Fruit fly (Drosophila melanogaster): ENCODE results near the gene CG13078.

DNA sequence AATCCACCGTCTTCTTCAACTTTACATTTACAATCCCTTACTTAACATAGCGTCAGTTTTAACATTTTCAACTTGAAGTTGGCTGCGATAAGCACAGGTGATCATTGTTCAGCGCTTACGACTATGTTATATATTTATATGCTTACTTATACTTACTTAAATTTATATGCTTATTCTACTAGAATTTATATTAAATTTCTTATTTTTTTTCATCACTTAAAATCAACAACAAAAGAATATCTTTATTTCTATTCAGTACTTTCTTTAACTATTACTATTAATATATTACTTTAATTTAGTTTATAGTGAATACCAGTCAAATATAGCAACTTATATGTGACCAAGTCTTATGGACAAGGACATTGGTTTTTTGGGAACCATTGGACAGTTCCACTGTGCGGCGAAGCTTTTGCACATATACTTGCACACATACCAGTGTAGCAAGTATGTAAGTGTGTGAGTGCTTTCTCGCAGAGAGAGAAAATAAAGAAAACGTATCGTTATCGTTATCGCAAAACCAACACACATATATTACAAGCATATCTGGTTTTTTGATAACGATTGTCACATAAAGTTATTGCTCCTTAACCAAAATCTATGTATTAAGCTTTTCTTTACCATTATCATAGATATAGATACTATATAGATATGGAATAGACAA, 46.4 kb upstream of the CG13078 start, which contains the start of gene Hasp:
- TF ChIP-seq psq (GFP tag; optimal IDR thresholded peaks at IDR 0.05) (no peak), OdsH (GFP tag; optimal IDR thresholded peaks at IDR 0.05) (no peak), GATAd (GFP tag; optimal IDR thresholded peaks at IDR 0.05) (no peak), N (GFP tag; optimal IDR thresholded peaks at IDR 0.05) (no peak), h (GFP tag; optimal IDR thresholded peaks at IDR 0.05) (no peak), pan (optimal IDR thresholded peaks at IDR 0.05) (no peak), CG9705 (GFP tag; optimal IDR thresholded peaks at IDR 0.05) (no peak), Dfd (GFP tag; optimal IDR thresholded peaks at IDR 0.05) (no peak), Jra (GFP tag; optimal IDR thresholded peaks at IDR 0.05) (no peak), rgr (GFP tag; optimal IDR thresholded peaks at IDR 0.05) (no peak), lola (GFP tag; optimal IDR thresholded peaks at IDR 0.05) (no peak), Dif (GFP tag; optimal IDR thresholded peaks at IDR 0.05; ENCODE audit: partially characterized antibody) (no peak), usp (GFP tag; optimal IDR thresholded peaks at IDR 0.05) (no peak), dmrt93B (GFP tag; optimal IDR thresholded peaks at IDR 0.05) (no peak)
